Worm (Caenorhabditis elegans) whole organism, early embryonic: Measurements from ENCODE around the gene T01D1.3.

Experiments
- F13C5.2 ChIP-seq: sonication (generic microtip); optimal IDR thresholded peaks from 2 replicates; lab custom pipeline; 2017; ENCODE audit warnings: mild to moderate bottlenecking, missing genetic modification characterization, inconsistent platforms, missing compliant biosample characterization
- ceh-13 ChIP-seq: fragments of 200-800 bp; sonication (Bioruptor generic); optimal IDR thresholded peaks from 2 replicates; lab custom pipeline; 2018; ENCODE audit warnings: mild to moderate bottlenecking, missing genetic modification characterization, missing compliant biosample characterization
- ets-7 ChIP-seq: sonication (generic microtip); optimal IDR thresholded peaks from 2 replicates; lab custom pipeline; 2016; ENCODE audit warnings: missing genotype, missing genetic modification characterization, missing compliant biosample characterization
- flt-1 ChIP-seq: fragments of 200-800 bp; sonication (Bioruptor generic); IDR thresholded peaks from 2 replicates; pipeline ENCODE4 v1.3.6; 2022; ENCODE audit warnings: missing genetic modification characterization, missing compliant biosample characterization
- hnd-1 ChIP-seq: sonication (generic microtip); optimal IDR thresholded peaks from 2 replicates; lab custom pipeline; 2016; ENCODE audit warnings: missing genetic modification characterization, missing compliant biosample characterization

ce11 chrII:135166-135565 lies 40.6 kb downstream of the T01D1.3 start, which contains the start of gene K10B4.1:
- TF ChIP-seq flt-1: no peak
- no peak for TF ChIP-seq hnd-1 (tag; lab: Kevin White, UChicago)
- TF ChIP-seq ets-7 (tag; lab: Kevin White, UChicago): no peak
- TF ChIP-seq ceh-13 (GFP tag; lab: Kevin White, UChicago): no peak
- TF ChIP-seq F13C5.2: no peak
